Fruit fly (Drosophila melanogaster): Measurements from ENCODE around the gene CG11722.
A peak's percentile ranks its signal among the peaks of the same experiment; 100 is the strongest.

Gene CG11722

dm6 chr3R:10087206-10087927 lies 42.0 kb upstream of the CG11722 start (continued):
- TF ChIP-seq CG1529 (GFP tag; optimal IDR thresholded peaks at IDR 0.05) (no peak), sens (GFP tag) (peak; percentile 90), run (tag; optimal IDR thresholded peaks at IDR 0.05) (no peak), Vsx1 (GFP tag; optimal IDR thresholded peaks at IDR 0.05) (no peak), CG6654 (GFP tag; optimal IDR thresholded peaks at IDR 0.05) (peak; percentile 6), dan (GFP tag; IDR thresholded peaks at IDR 0.05) (no peak), PHDP (tag; optimal IDR thresholded peaks at IDR 0.05) (peak; percentile 44), BtbVII (GFP tag; optimal IDR thresholded peaks at IDR 0.05) (peak; percentile 65), CoRest (tag; optimal IDR thresholded peaks at IDR 0.05) (peak; percentile 66), CG9797 (GFP tag; optimal IDR thresholded peaks at IDR 0.05) (no peak), gro (GFP tag; optimal IDR thresholded peaks at IDR 0.05) (peak; percentile 80), ara (GFP tag; IDR thresholded peaks at IDR 0.05) (peak; percentile 40; the same call in 1 of the 2 replicates), ap (GFP tag; IDR thresholded peaks at IDR 0.05) (peak; percentile 52; the same call in 1 of the 2 replicates), Meics (GFP tag; optimal IDR thresholded peaks at IDR 0.05) (peak; percentile 75), C15 (GFP tag; IDR thresholded peaks at IDR 0.05) (peak; percentile 59; the same call in 1 of the 3 replicates), ato (GFP tag; IDR thresholded peaks at IDR 0.05; ENCODE audit: partially characterized antibody) (no peak), nau (GFP tag; optimal IDR thresholded peaks at IDR 0.05) (peak; percentile 45), pum (GFP tag; optimal IDR thresholded peaks at IDR 0.05) (peak; percentile 41), CG1832 (GFP tag; optimal IDR thresholded peaks at IDR 0.05) (peak; percentile 80), prd (optimal IDR thresholded peaks at IDR 0.05) (no peak), prd (GFP tag; IDR thresholded peaks at IDR 0.05) (peak; percentile 82), CG10321 (GFP tag; IDR thresholded peaks at IDR 0.05) (peak; percentile 94), fd102C (GFP tag; optimal IDR thresholded peaks at IDR 0.05) (no peak), amos (GFP tag; IDR thresholded peaks at IDR 0.05; ENCODE audit: partially characterized antibody) (no peak), CG4854 (GFP tag; optimal IDR thresholded peaks at IDR 0.05) (peak; percentile 45), cad (GFP tag; optimal IDR thresholded peaks at IDR 0.05) (no peak), Ada2b (GFP tag; IDR thresholded peaks at IDR 0.05) (peak; percentile 71), Atf3 (GFP tag; optimal IDR thresholded peaks at IDR 0.05) (peak; percentile 6), CG18764 (GFP tag; optimal IDR thresholded peaks at IDR 0.05) (peak; percentile 40), org-1 (GFP tag; optimal IDR thresholded peaks at IDR 0.05) (peak; percentile 64), trh (GFP tag; optimal IDR thresholded peaks at IDR 0.05) (peak; percentile 38), lmd (GFP tag; IDR thresholded peaks at IDR 0.05) (peak; percentile 78), CG15073 (GFP tag; optimal IDR thresholded peaks at IDR 0.05) (no peak), CG6791 (GFP tag; IDR thresholded peaks at IDR 0.05; ENCODE audit: partially characterized antibody) (no peak), usp (GFP tag; optimal IDR thresholded peaks at IDR 0.05) (no peak), chm (GFP tag; IDR thresholded peaks at IDR 0.05) (no peak), Dip3 (GFP tag; optimal IDR thresholded peaks at IDR 0.05) (peak; percentile 78), nerfin-1 (tag; optimal IDR thresholded peaks at IDR 0.05) (no peak), Taf1 (GFP tag; IDR thresholded peaks at IDR 0.05) (peak; percentile 63; the same call in 1 of the 2 replicates), sisA (GFP tag; IDR thresholded peaks at IDR 0.05) (peak; percentile 76), pnt (GFP tag; optimal IDR thresholded peaks at IDR 0.05) (peak; percentile 66), Lpt (GFP tag; optimal IDR thresholded peaks at IDR 0.05) (no peak), CG2120 (GFP tag; optimal IDR thresholded peaks at IDR 0.05) (peak; percentile 85), CG13296 (GFP tag; optimal IDR thresholded peaks at IDR 0.05) (no peak), CG8765 (GFP tag; IDR thresholded peaks at IDR 0.05) (peak; percentile 57; the same call in 1 of the 2 replicates), CG2875 (GFP tag; optimal IDR thresholded peaks at IDR 0.05) (peak; percentile 40), Doc2 (GFP tag; IDR thresholded peaks at IDR 0.05) (no peak), CG3281 (GFP tag; optimal IDR thresholded peaks at IDR 0.05) (peak; percentile 64), CG12155 (GFP tag; optimal IDR thresholded peaks at IDR 0.05) (peak; percentile 61), cwo (GFP tag; optimal IDR thresholded peaks at IDR 0.05) (peak; percentile 66), CG17612 (GFP tag; IDR thresholded peaks at IDR 0.05) (0 out of 2 replicates have a peak, but pooled peaks have one; percentile 32)

Data from whole organism, embryonic.